Worm (Caenorhabditis elegans) whole organism, late embryonic: ENCODE results near the gene F58F6.6.
A peak's percentile ranks its signal among the peaks of the same experiment; 100 is the strongest.

Experiments used
- C08G9.2 ChIP-seq: sonication (generic microtip); optimal IDR thresholded peaks from 2 replicates; lab custom pipeline; 2016; ENCODE audit warnings: mild to moderate bottlenecking, missing genetic modification characterization, moderate library complexity, missing compliant biosample characterization
- C38D4.7 ChIP-seq: fragments of 200-800 bp; sonication (Bioruptor generic); optimal IDR thresholded peaks from 2 replicates; lab custom pipeline; 2018; ENCODE audit warnings: mild to moderate bottlenecking, missing genetic modification characterization, moderate library complexity, missing compliant biosample characterization
- F13H6.1 ChIP-seq: sonication (generic microtip); optimal IDR thresholded peaks from 2 replicates; lab custom pipeline; 2016; ENCODE audit warnings: missing genetic modification characterization, missing compliant biosample characterization
- K02D7.2 ChIP-seq: sonication (generic microtip); optimal IDR thresholded peaks from 2 replicates; lab custom pipeline; 2017; ENCODE audit warnings: mild to moderate bottlenecking, missing genetic modification characterization, missing compliant biosample characterization
- K09A11.1 ChIP-seq: sonication (generic microtip); optimal IDR thresholded peaks from 2 replicates; lab custom pipeline; 2017; ENCODE audit warnings: antibody characterized with exemption, mild to moderate bottlenecking, missing genetic modification characterization, missing compliant biosample characterization; ENCODE audit not compliant: insufficient read depth
- ceh-18 ChIP-seq: sonication (generic microtip); optimal IDR thresholded peaks from 2 replicates; lab custom pipeline; 2016; ENCODE audit warnings: missing genetic modification characterization, missing compliant biosample characterization
- ceh-2 ChIP-seq: sonication (generic microtip); optimal IDR thresholded peaks from 2 replicates; lab custom pipeline; 2016; ENCODE audit warnings: missing genotype, missing genetic modification characterization, missing compliant biosample characterization
- ceh-22 ChIP-seq: sonication (generic microtip); optimal IDR thresholded peaks from 2 replicates; lab custom pipeline; 2017; ENCODE audit warnings: missing biosample characterization, missing genetic modification characterization
- ceh-24 ChIP-seq: sonication (generic microtip); optimal IDR thresholded peaks from 2 replicates; lab custom pipeline; 2016; ENCODE audit warnings: mild to moderate bottlenecking, missing genetic modification characterization, missing compliant biosample characterization
- ceh-30 ChIP-seq: fragments of 150-350 bp; optimal IDR thresholded peaks from 2 replicates; lab custom pipeline; 2014; ENCODE audit warnings: missing biosample characterization, missing genetic modification characterization
- ceh-34 ChIP-seq: sonication (generic microtip); optimal IDR thresholded peaks from 2 replicates; lab custom pipeline; 2016; ENCODE audit warnings: mild to moderate bottlenecking, missing genetic modification characterization, missing compliant biosample characterization
- ceh-45 ChIP-seq: fragments of 200-800 bp; sonication (Bioruptor generic); IDR thresholded peaks from 2 replicates; pipeline ENCODE4 v1.3.6; 2022; ENCODE audit warnings: missing genetic modification reagents, missing genetic modification characterization, missing compliant biosample characterization
- che-1 ChIP-seq: sonication (generic microtip); optimal IDR thresholded peaks from 2 replicates; lab custom pipeline; 2016; ENCODE audit warnings: mild to moderate bottlenecking, missing genetic modification characterization, missing compliant biosample characterization
- dmd-4 ChIP-seq: sonication (generic microtip); optimal IDR thresholded peaks from 2 replicates; lab custom pipeline; 2016; ENCODE audit warnings: borderline replicate concordance, missing genetic modification characterization, missing compliant biosample characterization
- elt-4 ChIP-seq: sonication (generic microtip); optimal IDR thresholded peaks from 2 replicates; lab custom pipeline; 2016; ENCODE audit warnings: missing genetic modification characterization, missing compliant biosample characterization
- eyg-1 ChIP-seq: sonication (generic microtip); optimal IDR thresholded peaks from 2 replicates; lab custom pipeline; 2016; ENCODE audit warnings: missing genotype, missing genetic modification characterization, missing compliant biosample characterization
- fkh-6 ChIP-seq: sonication (generic microtip); optimal IDR thresholded peaks from 2 replicates; lab custom pipeline; 2016; ENCODE audit warnings: missing genetic modification characterization, missing compliant biosample characterization
- gmeb-2 ChIP-seq: sonication (generic microtip); optimal IDR thresholded peaks from 2 replicates; lab custom pipeline; 2016; ENCODE audit warnings: missing genetic modification characterization, inconsistent platforms, missing compliant biosample characterization
- hlh-15 ChIP-seq: sonication (generic microtip); optimal IDR thresholded peaks from 2 replicates; lab custom pipeline; 2016; ENCODE audit warnings: missing genetic modification characterization, missing compliant biosample characterization
- hlh-6 ChIP-seq: sonication (generic microtip); optimal IDR thresholded peaks from 2 replicates; lab custom pipeline; 2016; ENCODE audit warnings: missing genotype, missing genetic modification characterization, missing compliant biosample characterization
- lim-6 ChIP-seq: sonication (generic microtip); optimal IDR thresholded peaks from 2 replicates; lab custom pipeline; 2016; ENCODE audit warnings: missing genetic modification characterization, missing compliant biosample characterization
- madf-2 ChIP-seq: sonication (generic microtip); optimal IDR thresholded peaks from 2 replicates; lab custom pipeline; 2017; ENCODE audit warnings: missing genetic modification characterization, missing compliant biosample characterization
- nhr-232 ChIP-seq: sonication (generic microtip); optimal IDR thresholded peaks from 2 replicates; lab custom pipeline; 2016; ENCODE audit warnings: missing genetic modification characterization, missing compliant biosample characterization
- npax-4 ChIP-seq: sonication (generic microtip); optimal IDR thresholded peaks from 2 replicates; lab custom pipeline; 2016; ENCODE audit warnings: missing genetic modification characterization, missing compliant biosample characterization
- pag-3 ChIP-seq: sonication (generic microtip); optimal IDR thresholded peaks from 2 replicates; lab custom pipeline; 2016; ENCODE audit warnings: missing compliant biosample characterization, missing genetic modification characterization, borderline replicate concordance
- pat-9 ChIP-seq: fragments of 200-800 bp; sonication (Bioruptor generic); optimal IDR thresholded peaks from 2 replicates; lab custom pipeline; 2018; ENCODE audit warnings: mild to moderate bottlenecking, missing genetic modification characterization, moderate library complexity, missing compliant biosample characterization
- pha-2 ChIP-seq: sonication (generic microtip); optimal IDR thresholded peaks from 2 replicates; lab custom pipeline; 2017; ENCODE audit warnings: mild to moderate bottlenecking, missing genetic modification characterization, missing compliant biosample characterization
- ref-2 ChIP-seq: sonication (generic microtip); optimal IDR thresholded peaks from 2 replicates; lab custom pipeline; 2016; ENCODE audit warnings: missing genetic modification characterization, missing compliant biosample characterization
- rnt-1 ChIP-seq: sonication (generic microtip); optimal IDR thresholded peaks from 2 replicates; lab custom pipeline; 2016; ENCODE audit warnings: missing genetic modification characterization, missing compliant biosample characterization
- sdc-2 ChIP-seq: sonication (generic microtip); optimal IDR thresholded peaks from 2 replicates; lab custom pipeline; 2016; ENCODE audit warnings: missing genotype, missing genetic modification characterization, missing compliant biosample characterization
- sox-2 ChIP-seq: fragments of 200-800 bp; sonication (Bioruptor generic); IDR thresholded peaks from 2 replicates; pipeline ENCODE4 v1.3.6; 2022; ENCODE audit warnings: missing genetic modification reagents, missing genetic modification characterization, missing compliant biosample characterization
- sox-4 ChIP-seq: sonication (generic microtip); optimal IDR thresholded peaks from 2 replicates; lab custom pipeline; 2017; ENCODE audit warnings: mild to moderate bottlenecking, missing genetic modification characterization, inconsistent platforms, missing compliant biosample characterization
- tbx-2 ChIP-seq: sonication (generic microtip); optimal IDR thresholded peaks from 2 replicates; lab custom pipeline; 2016; ENCODE audit warnings: missing genetic modification characterization, missing compliant biosample characterization
- tbx-7 ChIP-seq: sonication (generic microtip); optimal IDR thresholded peaks from 2 replicates; lab custom pipeline; 2016; ENCODE audit warnings: missing genotype, missing genetic modification characterization, missing compliant biosample characterization
- ttx-3 ChIP-seq: sonication (generic microtip); optimal IDR thresholded peaks from 2 replicates; lab custom pipeline; 2016; ENCODE audit warnings: missing genetic modification reagents, missing genetic modification characterization, missing compliant biosample characterization
- unc-3 ChIP-seq, 2 experiments: fragments of 200-800 bp in 1 of 2; sonication (Bioruptor generic) in 1 of 2; sonication (generic microtip) in 1 of 2; conservative IDR thresholded peaks in 1 of 2; optimal IDR thresholded peaks in 1 of 2; 2 replicates each; pipeline versions ENCODE4 v1.3.6 to Lab custom; 2016 to 2022; ENCODE audit warnings: missing compliant biosample characterization in 2 of 2, missing genetic modification characterization in 2 of 2, missing genetic modification reagents in 1 of 2
- unc-55 ChIP-seq: sonication (generic microtip); optimal IDR thresholded peaks from 2 replicates; lab custom pipeline; 2017; ENCODE audit warnings: missing biosample characterization, missing genetic modification reagents, missing genetic modification characterization
- zip-5 ChIP-seq: sonication (generic microtip); optimal IDR thresholded peaks from 2 replicates; lab custom pipeline; 2016; ENCODE audit warnings: missing genetic modification characterization, missing compliant biosample characterization

F58F6.6 gene

DNA sequence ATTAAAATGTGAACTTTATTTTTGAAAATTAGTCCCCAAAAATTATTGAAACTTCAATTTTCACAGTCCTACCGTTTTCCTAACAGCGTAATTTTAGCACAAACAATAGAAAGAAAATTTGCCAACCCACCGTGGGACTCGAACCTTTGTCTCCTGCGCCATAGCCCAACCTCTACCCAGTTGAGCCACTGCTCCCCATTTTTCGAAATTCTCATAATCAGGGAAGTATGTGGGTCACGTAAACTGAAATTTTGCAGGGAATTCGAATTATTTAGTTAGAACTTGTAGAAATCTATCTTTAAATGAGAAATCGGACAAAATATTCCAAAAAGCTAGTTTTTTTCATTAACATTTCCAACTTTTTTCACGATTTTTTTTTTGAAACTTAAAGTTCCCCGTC lies 39.5 kb downstream of the F58F6.6 start:
- TF ChIP-seq K09A11.1 (tag; lab: Kevin White, UChicago) (no peak), eyg-1 (no peak), sox-2 (GFP tag; lab: Robert Waterston, UW) (peak; percentile 6; the same call in 1 of the 2 replicates)
- TF ChIP-seq, all 69 proteins: peak for 1

- TF ChIP-seq lim-6 (tag; lab: Kevin White, UChicago) = no peak
- TF ChIP-seq ceh-30 = no peak
- no peak for TF ChIP-seq unc-55 (GFP tag; lab: Kevin White, UChicago)
- TF ChIP-seq ceh-18 (tag; lab: Kevin White, UChicago) = no peak
- TF ChIP-seq F13H6.1 (tag; lab: Kevin White, UChicago) = no peak
- no peak for TF ChIP-seq fkh-6 (tag; lab: Kevin White, UChicago)
- TF ChIP-seq hlh-6 (tag; lab: Kevin White, UChicago) = no peak
- no peak for TF ChIP-seq pha-2 (tag; lab: Kevin White, UChicago)
- no peak for TF ChIP-seq tbx-7 (tag; lab: Kevin White, UChicago)
- TF ChIP-seq ref-2 (tag; lab: Kevin White, UChicago) = no peak
- TF ChIP-seq rnt-1 (tag; lab: Kevin White, UChicago) = no peak
- no peak for TF ChIP-seq ceh-2 (tag; lab: Kevin White, UChicago)
- no peak for TF ChIP-seq C38D4.7 (GFP tag; lab: Kevin White, UChicago)
- TF ChIP-seq che-1 (tag; lab: Kevin White, UChicago) = no peak
- no peak for TF ChIP-seq gmeb-2 (tag; lab: Kevin White, UChicago)
- TF ChIP-seq elt-4 (tag; lab: Kevin White, UChicago) = no peak
- TF ChIP-seq dmd-4 (tag; lab: Kevin White, UChicago) = no peak
- TF ChIP-seq nhr-232 = no peak
- TF ChIP-seq zip-5 = no peak
Measured at ce11 chrIV:1381596-1382274, 40.8 kb downstream of the F58F6.6 start.

- no peak for TF ChIP-seq tbx-2 (tag; lab: Kevin White, UChicago)
- no peak for TF ChIP-seq unc-3 (GFP tag; conservative IDR thresholded peaks at IDR 0.05; lab: Robert Waterston, UW)
- TF ChIP-seq unc-3 (tag; optimal IDR thresholded peaks at IDR 0.05; lab: Kevin White, UChicago) = no peak
- no peak for TF ChIP-seq pag-3 (tag; lab: Kevin White, UChicago)
- no peak for TF ChIP-seq K02D7.2 (tag; lab: Kevin White, UChicago)
- TF ChIP-seq ceh-24 (tag; lab: Kevin White, UChicago) = no peak
- TF ChIP-seq K09A11.1 (tag; lab: Kevin White, UChicago) = no peak
- TF ChIP-seq madf-2 = no peak
Measured at ce11 chrIV:1385500-1385899, 44.6 kb downstream of the F58F6.6 start.

- TF ChIP-seq tbx-2 (tag; lab: Kevin White, UChicago) (no peak), ttx-3 (tag; lab: Kevin White, UChicago) (no peak), ceh-22 (tag; lab: Kevin White, UChicago) (no peak), pat-9 (no peak), C38D4.7 (GFP tag; lab: Kevin White, UChicago) (no peak), dmd-4 (tag; lab: Kevin White, UChicago) (no peak), sdc-2 (tag; lab: Kevin White, UChicago) (no peak), npax-4 (no peak), fkh-6 (tag; lab: Kevin White, UChicago) (no peak), sox-4 (tag; lab: Kevin White, UChicago) (no peak), ceh-34 (tag; lab: Kevin White, UChicago) (no peak), hlh-15 (no peak), ceh-45 (GFP tag; lab: Robert Waterston, UW) (no peak), C08G9.2 (no peak)
Measured at ce11 chrIV:1385915-1386314, 45.0 kb downstream of the F58F6.6 start, which contains the start of gene nhr-41. TSS of gene nhr-41 (plus strand) at chrIV:1386215.
